Worm (Caenorhabditis elegans) whole organism, late embryonic: ENCODE data around the gene C37C3.18.

Experiments
- T23F11.4 ChIP-seq: fragments of 200-800 bp; sonication (Bioruptor generic); optimal IDR thresholded peaks from 2 replicates; lab custom pipeline; 2018; ENCODE audit warnings: mild to moderate bottlenecking, missing genetic modification characterization, missing compliant biosample characterization
- ama-1 ChIP-seq: fragments of 150-350 bp; optimal IDR thresholded peaks from 2 replicates; lab custom pipeline; 2014
- ceh-24 ChIP-seq: sonication (generic microtip); optimal IDR thresholded peaks from 2 replicates; lab custom pipeline; 2016; ENCODE audit warnings: mild to moderate bottlenecking, missing genetic modification characterization, missing compliant biosample characterization
- ceh-31 ChIP-seq: sonication (generic microtip); optimal IDR thresholded peaks from 2 replicates; lab custom pipeline; 2016; ENCODE audit warnings: missing genetic modification characterization, missing compliant biosample characterization
- ceh-6 ChIP-seq: fragments of 200-800 bp; sonication (Bioruptor generic); optimal IDR thresholded peaks from 2 replicates; lab custom pipeline; 2018; ENCODE audit warnings: mild to moderate bottlenecking, missing genetic modification characterization, missing compliant biosample characterization
- elt-4 ChIP-seq: sonication (generic microtip); optimal IDR thresholded peaks from 2 replicates; lab custom pipeline; 2016; ENCODE audit warnings: missing genetic modification characterization, missing compliant biosample characterization
- mec-3 ChIP-seq: sonication (generic microtip); optimal IDR thresholded peaks from 2 replicates; lab custom pipeline; 2016; ENCODE audit warnings: borderline replicate concordance, missing genetic modification characterization, missing compliant biosample characterization
- pqm-1 ChIP-seq: sonication (generic microtip); optimal IDR thresholded peaks from 2 replicates; lab custom pipeline; 2016; ENCODE audit warnings: missing genetic modification characterization, missing compliant biosample characterization
- rnt-1 ChIP-seq: sonication (generic microtip); optimal IDR thresholded peaks from 2 replicates; lab custom pipeline; 2016; ENCODE audit warnings: missing genetic modification characterization, missing compliant biosample characterization
- zip-5 ChIP-seq: sonication (generic microtip); optimal IDR thresholded peaks from 2 replicates; lab custom pipeline; 2016; ENCODE audit warnings: missing genetic modification characterization, missing compliant biosample characterization

DNA sequence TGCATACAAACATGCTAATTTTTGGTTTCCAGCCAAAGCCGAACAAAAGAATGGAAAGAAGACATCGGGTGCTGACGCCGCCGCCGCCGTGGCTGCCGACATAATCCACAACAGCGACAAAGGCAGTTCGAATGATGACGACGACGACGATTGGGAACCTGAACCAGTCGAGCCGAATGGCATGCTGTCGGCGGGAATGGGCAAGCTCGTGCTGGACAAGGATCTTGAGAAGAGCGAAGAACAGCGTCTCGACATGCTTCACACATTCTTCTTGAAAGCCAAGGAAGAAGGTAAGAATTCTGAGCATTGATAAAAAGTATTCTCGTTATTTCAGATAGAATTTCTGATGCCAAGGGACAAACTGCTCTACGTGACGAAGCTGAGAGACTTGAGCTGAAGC, 1.8 kb downstream of the C37C3.18 start:
- TF ChIP-seq elt-4 (no peak), pqm-1 (tag; lab: Kevin White, UChicago) (no peak), ceh-31 (tag; lab: Kevin White, UChicago) (no peak), zip-5 (tag; lab: Kevin White, UChicago) (no peak), ama-1 (lab: Kevin White, UChicago) (no peak), ceh-24 (tag; lab: Kevin White, UChicago) (no peak), T23F11.4 (GFP tag; lab: Kevin White, UChicago) (no peak), ceh-6 (GFP tag; lab: Kevin White, UChicago) (no peak), mec-3 (tag; lab: Kevin White, UChicago) (no peak), rnt-1 (tag; lab: Kevin White, UChicago) (no peak)
